Fruit fly (Drosophila melanogaster) whole organism, pupa: ENCODE data around the gene tbc.
A peak's percentile ranks its signal among the peaks of the same experiment; 100 is the strongest.
"Not testable (repeated sequence)": the region's sequence is repeated elsewhere in the genome, so short reads cannot be mapped to it uniquely, and the experiment has no call there.

Experiments used
- CG10348 ChIP-seq: fragments of 200-800 bp; sonication (Bioruptor generic); IDR thresholded peaks from 2 replicates; pipeline ENCODE4 v1.3.6; 2022; ENCODE audit warnings: missing biosample characterization, missing genetic modification characterization
- CG12605 ChIP-seq: fragments of 200-800 bp; sonication (Bioruptor generic); IDR thresholded peaks from 2 replicates; pipeline ENCODE4 v1.3.6; 2022; ENCODE audit warnings: missing biosample characterization, missing genetic modification characterization
- CG13204 ChIP-seq: fragments of 200-800 bp; sonication (Bioruptor generic); optimal IDR thresholded peaks from 2 replicates; lab custom pipeline; 2018; ENCODE audit warnings: missing biosample characterization, mild to moderate bottlenecking, missing genetic modification characterization, moderate library complexity
- CG14655 ChIP-seq: fragments of 200-800 bp; sonication (Bioruptor generic); optimal IDR thresholded peaks from 3 replicates; lab custom pipeline; 2017; ENCODE audit warnings: mild to moderate bottlenecking, missing biosample characterization, missing genetic modification reagents, missing genetic modification characterization
- CG15710 ChIP-seq: fragments of 200-800 bp; sonication (Bioruptor generic); optimal IDR thresholded peaks from 2 replicates; lab custom pipeline; 2018; ENCODE audit warnings: missing biosample characterization, mild to moderate bottlenecking, missing genetic modification characterization, moderate library complexity
- CG17806 ChIP-seq: fragments of 200-800 bp; sonication (Bioruptor generic); optimal IDR thresholded peaks from 2 replicates; lab custom pipeline; 2018; ENCODE audit warnings: missing biosample characterization, mild to moderate bottlenecking, missing genetic modification characterization, moderate library complexity
- CG32121 ChIP-seq: fragments of 200-800 bp; sonication (Bioruptor generic); IDR thresholded peaks from 2 replicates; pipeline ENCODE4 v1.3.6; 2022; ENCODE audit warnings: missing biosample characterization, missing genetic modification characterization
- CG34367 ChIP-seq: fragments of 200-800 bp; sonication (Bioruptor generic); optimal IDR thresholded peaks from 2 replicates; lab custom pipeline; 2018; ENCODE audit warnings: missing biosample characterization, mild to moderate bottlenecking, missing genetic modification characterization
- CG4496 ChIP-seq: fragments of 200-800 bp; sonication (Bioruptor generic); IDR thresholded peaks from 3 replicates; pipeline ENCODE4 v1.3.6; 2022; ENCODE audit warnings: missing biosample characterization, missing genetic modification characterization
- CG8159 ChIP-seq: fragments of 200-800 bp; sonication (Bioruptor generic); optimal IDR thresholded peaks from 3 replicates; lab custom pipeline; 2018; ENCODE audit warnings: missing biosample characterization, mild to moderate bottlenecking, missing genetic modification characterization, moderate library complexity
- CG8301 ChIP-seq: fragments of 200-800 bp; sonication (Bioruptor generic); optimal IDR thresholded peaks from 2 replicates; lab custom pipeline; 2018; ENCODE audit warnings: missing biosample characterization, mild to moderate bottlenecking, missing genetic modification characterization
- CG9948 ChIP-seq: fragments of 200-800 bp; sonication (Bioruptor generic); optimal IDR thresholded peaks from 2 replicates; lab custom pipeline; 2018; ENCODE audit warnings: missing biosample characterization, mild to moderate bottlenecking, missing genetic modification characterization, moderate library complexity
- D1 ChIP-seq: fragments of 200-800 bp; sonication (Bioruptor generic); optimal IDR thresholded peaks from 2 replicates; lab custom pipeline; 2018; ENCODE audit warnings: missing biosample characterization, mild to moderate bottlenecking, missing genetic modification characterization, moderate library complexity
- EcR ChIP-seq: fragments of 200-800 bp; sonication (Bioruptor generic); optimal IDR thresholded peaks from 3 replicates; lab custom pipeline; 2019; ENCODE audit warnings: missing biosample characterization, missing genetic modification characterization, mild to moderate bottlenecking, moderate library complexity, missing genetic modification reagents
- Ets98B ChIP-seq: fragments of 200-800 bp; sonication (Bioruptor generic); IDR thresholded peaks from 2 replicates; pipeline ENCODE4 v1.3.6; 2022; ENCODE audit warnings: missing biosample characterization, missing genetic modification characterization
- Pif1A ChIP-seq: fragments of 200-800 bp; sonication (Bioruptor generic); optimal IDR thresholded peaks from 3 replicates; lab custom pipeline; 2016; ENCODE audit warnings: missing biosample characterization, missing genetic modification characterization
- Pif1B ChIP-seq: fragments of 200-800 bp; sonication (Bioruptor generic); optimal IDR thresholded peaks from 3 replicates; lab custom pipeline; 2016; ENCODE audit warnings: missing biosample characterization, missing genetic modification characterization
- fd96Ca ChIP-seq: fragments of 200-800 bp; sonication (Bioruptor generic); IDR thresholded peaks from 3 replicates; pipeline ENCODE4 v1.3.6; 2022; ENCODE audit warnings: missing biosample characterization, missing genetic modification characterization
- gl ChIP-seq: fragments of 200-800 bp; sonication (Bioruptor generic); optimal IDR thresholded peaks from 2 replicates; lab custom pipeline; 2018; ENCODE audit warnings: missing biosample characterization, mild to moderate bottlenecking, missing genetic modification characterization
- rn ChIP-seq: fragments of 200-800 bp; sonication (Bioruptor generic); IDR thresholded peaks from 2 replicates; pipeline ENCODE4 v1.3.6; 2022; ENCODE audit warnings: missing biosample characterization, missing genetic modification characterization

tbc gene

dm6 chrX:20433345-20434332 lies 15.5 kb upstream of the tbc start, which contains the start of gene CG1695:
Gene CG1695, plus strand, starts transcription at chrX:20433950.
- no peak for TF ChIP-seq CG9948 (tag; lab: Kevin White, UChicago)
- peak; percentile 6 for TF ChIP-seq CG8159 (tag; lab: Kevin White, UChicago)
- peak; percentile 18 for TF ChIP-seq CG14655 (GFP tag; lab: Kevin White, UChicago)
- TF ChIP-seq Pif1A (GFP tag; lab: Kevin White, UChicago): peak; percentile 2
- TF ChIP-seq CG4496 (GFP tag; lab: Robert Waterston, UW): peak; percentile 15; the same call in 1 of the 3 replicates

dm6 chrX:20434534-20434933 lies 14.6 kb upstream of the tbc start:
- no peak for TF ChIP-seq rn (GFP tag; lab: Robert Waterston, UW)

dm6 chrX:20436866-20437265 lies 12.3 kb upstream of the tbc start:
- TF ChIP-seq CG17806 (tag; lab: Kevin White, UChicago) (no peak), D1 (tag; lab: Kevin White, UChicago) (no peak), CG15710 (no peak), Pif1B (GFP tag; lab: Kevin White, UChicago) (no peak), CG9948 (tag; lab: Kevin White, UChicago) (no peak), fd96Ca (GFP tag; lab: Robert Waterston, UW) (no peak), CG8159 (tag; lab: Kevin White, UChicago) (no peak), CG10348 (GFP tag; lab: Robert Waterston, UW) (no peak), CG12605 (GFP tag; lab: Robert Waterston, UW) (no peak), rn (GFP tag; lab: Robert Waterston, UW) (no peak), Ets98B (GFP tag; lab: Robert Waterston, UW) (no peak), Pif1A (GFP tag; lab: Kevin White, UChicago) (no peak), CG32121 (GFP tag; lab: Robert Waterston, UW) (no peak), CG34367 (tag; lab: Kevin White, UChicago) (no peak), gl (tag; lab: Kevin White, UChicago) (no peak), CG14655 (GFP tag; lab: Kevin White, UChicago) (no peak)

dm6 chrX:20446071-20446470 lies 3.1 kb upstream of the tbc start, which contains the start of gene CG42578:
Gene CG42578, plus strand, starts transcription at chrX:20446371.
- not testable (repeated sequence) for TF ChIP-seq CG10348 (GFP tag; lab: Robert Waterston, UW); CG32121 (GFP tag; lab: Robert Waterston, UW); EcR (GFP tag; lab: Kevin White, UChicago)

- no peak for TF ChIP-seq CG17806 (tag; lab: Kevin White, UChicago)
- peak; percentile 31 for TF ChIP-seq CG8159 (tag; lab: Kevin White, UChicago)
- TF ChIP-seq CG14655 (GFP tag; lab: Kevin White, UChicago): peak; percentile 12
- TF ChIP-seq rn (GFP tag; lab: Robert Waterston, UW): no peak
- no peak for TF ChIP-seq fd96Ca (GFP tag; lab: Robert Waterston, UW)
Measured at dm6 chrX:20447865-20448584, 1.1 kb upstream of the tbc start.

dm6 chrX:20466382-20466928 lies 17.3 kb downstream of the tbc start:
- TF ChIP-seq D1 (tag; lab: Kevin White, UChicago) (no peak), CG15710 (no peak), CG8159 (tag; lab: Kevin White, UChicago) (no peak), EcR (GFP tag; lab: Kevin White, UChicago) (no peak), CG4496 (GFP tag; lab: Robert Waterston, UW) (no peak), Pif1B (GFP tag; lab: Kevin White, UChicago) (no peak), CG32121 (GFP tag; lab: Robert Waterston, UW) (no peak), CG14655 (GFP tag; lab: Kevin White, UChicago) (no peak), fd96Ca (GFP tag; lab: Robert Waterston, UW) (no peak), CG8301 (tag; lab: Kevin White, UChicago) (no peak), gl (tag; lab: Kevin White, UChicago) (no peak), CG17806 (tag; lab: Kevin White, UChicago) (no peak), CG10348 (GFP tag; lab: Robert Waterston, UW) (no peak), Pif1A (GFP tag; lab: Kevin White, UChicago) (no peak), rn (GFP tag; lab: Robert Waterston, UW) (no peak), Ets98B (GFP tag; lab: Robert Waterston, UW) (no peak), CG9948 (tag; lab: Kevin White, UChicago) (no peak), CG13204 (GFP tag; lab: Kevin White, UChicago) (no peak)
